Fruit fly (Drosophila melanogaster): ENCODE data around the gene CG32024.
A peak's percentile ranks its signal among the peaks of the same experiment; 100 is the strongest.

The CG32024 gene

dm6 chr3L:8765493-8765892, 41.9 kb upstream of the CG32024 start (continued):
- no peak for TF ChIP-seq Pdp1 (GFP tag; optimal IDR thresholded peaks at IDR 0.05)
- TF ChIP-seq CG2875 (GFP tag; optimal IDR thresholded peaks at IDR 0.05), result no peak
- no peak for TF ChIP-seq jumu (GFP tag; optimal IDR thresholded peaks at IDR 0.05)
- TF ChIP-seq scrt (GFP tag; optimal IDR thresholded peaks at IDR 0.05), result no peak
- no peak for TF ChIP-seq fd96Cb (tag; optimal IDR thresholded peaks at IDR 0.05)
- TF ChIP-seq CG8089 (GFP tag; optimal IDR thresholded peaks at IDR 0.05), result no peak
- TF ChIP-seq oc (tag; optimal IDR thresholded peaks at IDR 0.05), result no peak
- TF ChIP-seq org-1 (GFP tag; optimal IDR thresholded peaks at IDR 0.05), result no peak
- no peak for TF ChIP-seq CG2712 (tag; optimal IDR thresholded peaks at IDR 0.05)
- TF ChIP-seq her (GFP tag; optimal IDR thresholded peaks at IDR 0.05), result no peak
- TF ChIP-seq crc (GFP tag; optimal IDR thresholded peaks at IDR 0.05), result no peak
- peak; percentile 88 for TF ChIP-seq ci (GFP tag; IDR thresholded peaks at IDR 0.05)
- no peak for TF ChIP-seq ERR (GFP tag; optimal IDR thresholded peaks at IDR 0.05)
- no peak for TF ChIP-seq sima (GFP tag; optimal IDR thresholded peaks at IDR 0.05)
- no peak for TF ChIP-seq Doc2 (GFP tag; IDR thresholded peaks at IDR 0.05)
- no peak for TF ChIP-seq insv (GFP tag; optimal IDR thresholded peaks at IDR 0.05)
- TF ChIP-seq NfI (GFP tag; optimal IDR thresholded peaks at IDR 0.05), result no peak
- TF ChIP-seq CG14014 (GFP tag; IDR thresholded peaks at IDR 0.05), result no peak; the same call in 1 of the 2 replicates
- no peak for TF ChIP-seq CkIIα-i1 (GFP tag; IDR thresholded peaks at IDR 0.05)
- TF ChIP-seq CG6254 (GFP tag; optimal IDR thresholded peaks at IDR 0.05), result no peak
- peak; percentile 35 for TF ChIP-seq CG11247 (GFP tag; IDR thresholded peaks at IDR 0.05)
- TF ChIP-seq tup (GFP tag; optimal IDR thresholded peaks at IDR 0.05), result no peak
- TF ChIP-seq CG15269 (tag; optimal IDR thresholded peaks at IDR 0.05), result no peak
- 0 out of 2 replicates have a peak, but pooled peaks have one; percentile 8 for TF ChIP-seq CG11696 (GFP tag; IDR thresholded peaks at IDR 0.05)
- TF ChIP-seq GATAe (GFP tag; conservative IDR thresholded peaks at IDR 0.05), result no peak
- no peak for TF ChIP-seq CG9876 (GFP tag; optimal IDR thresholded peaks at IDR 0.05)
- TF ChIP-seq Sry-β (GFP tag; optimal IDR thresholded peaks at IDR 0.05), result no peak
- no peak for TF ChIP-seq mam (GFP tag; optimal IDR thresholded peaks at IDR 0.05)
- TF ChIP-seq CG16815 (GFP tag; optimal IDR thresholded peaks at IDR 0.05), result no peak
- no peak for TF ChIP-seq hb (GFP tag; IDR thresholded peaks at IDR 0.05; ENCODE audit: partially characterized antibody)
- no peak for TF ChIP-seq CHES-1-like (GFP tag; optimal IDR thresholded peaks at IDR 0.05)
- peak; percentile 5; the same call in 1 of the 2 replicates for TF ChIP-seq chm (GFP tag; IDR thresholded peaks at IDR 0.05)
- no peak for TF ChIP-seq CG18262 (tag; optimal IDR thresholded peaks at IDR 0.05)
- TF ChIP-seq dmrt99B (tag; optimal IDR thresholded peaks at IDR 0.05), result no peak
- TF ChIP-seq E2f2 (GFP tag; IDR thresholded peaks at IDR 0.05), result no peak
- no peak for TF ChIP-seq Dad (GFP tag; optimal IDR thresholded peaks at IDR 0.05)
- TF ChIP-seq pum (GFP tag; optimal IDR thresholded peaks at IDR 0.05), result no peak
- no peak for TF ChIP-seq Nf-YC (tag; optimal IDR thresholded peaks at IDR 0.05)
- no peak for TF ChIP-seq sna (GFP tag; IDR thresholded peaks at IDR 0.05; ENCODE audit: partially characterized antibody)
- no peak for TF ChIP-seq CG13894 (tag; optimal IDR thresholded peaks at IDR 0.05)
- TF ChIP-seq sisA (GFP tag; IDR thresholded peaks at IDR 0.05), result peak; percentile 21; the same call in 1 of the 2 replicates
- no peak for TF ChIP-seq Hr3 (GFP tag; optimal IDR thresholded peaks at IDR 0.05)
- peak; percentile 18; the same call in 1 of the 2 replicates for TF ChIP-seq CG8765 (GFP tag; IDR thresholded peaks at IDR 0.05)
- TF ChIP-seq CG17359 (tag; optimal IDR thresholded peaks at IDR 0.05), result no peak
- TF ChIP-seq Trl (optimal IDR thresholded peaks at IDR 0.05), result no peak
- TF ChIP-seq Trl (GFP tag; optimal IDR thresholded peaks at IDR 0.05), result no peak
- TF ChIP-seq CG5180 (GFP tag; optimal IDR thresholded peaks at IDR 0.05), result no peak
- TF ChIP-seq CG8478 (optimal IDR thresholded peaks at IDR 0.05), result no peak
- TF ChIP-seq HmgD (GFP tag; optimal IDR thresholded peaks at IDR 0.05), result no peak
- peak; percentile 97 for TF ChIP-seq Drgx (GFP tag; IDR thresholded peaks at IDR 0.05)
- no peak for TF ChIP-seq Neu2 (GFP tag; optimal IDR thresholded peaks at IDR 0.05; ENCODE audit: borderline replicate concordance)
- peak; percentile 37 for TF ChIP-seq dmrt11E (tag; optimal IDR thresholded peaks at IDR 0.05)

Data from whole organism, embryonic.